Worm (Caenorhabditis elegans): ENCODE data around the gene T20D4.19.

T20D4.19 gene

ce11 chrV:3431535-3431990 lies at the start of gene T20D4.19, which contains the start of gene srj-9:
Gene T20D4.19, minus strand, starts transcription at chrV:3431635.
Gene srj-9, plus strand, starts transcription at chrV:3431940.
- no peak for TF ChIP-seq lsy-2 (tag; optimal IDR thresholded peaks at IDR 0.05)
- TF ChIP-seq ama-1 (optimal IDR thresholded peaks at IDR 0.05), result no peak
- no peak for TF ChIP-seq nhr-10 (tag; optimal IDR thresholded peaks at IDR 0.05)
- TF ChIP-seq ztf-11 (tag; optimal IDR thresholded peaks at IDR 0.05), result no peak
- no peak for TF ChIP-seq crh-2 (tag; optimal IDR thresholded peaks at IDR 0.05)
- no peak for TF ChIP-seq F13H6.1 (tag; optimal IDR thresholded peaks at IDR 0.05)
- TF ChIP-seq gmeb-1 (tag; optimal IDR thresholded peaks at IDR 0.05), result no peak
- TF ChIP-seq zag-1 (tag; optimal IDR thresholded peaks at IDR 0.05), result no peak
- TF ChIP-seq blmp-1 (tag; optimal IDR thresholded peaks at IDR 0.05; ENCODE audit: insufficient read depth), result no peak
- no peak for TF ChIP-seq Y55F3AM.14 (GFP tag; optimal IDR thresholded peaks at IDR 0.05)
- TF ChIP-seq lin-39 (tag; optimal IDR thresholded peaks at IDR 0.05), result no peak

- TF ChIP-seq snpc-4 (tag; optimal IDR thresholded peaks at IDR 0.05) (no peak), mdl-1 (tag; optimal IDR thresholded peaks at IDR 0.05) (no peak)
These were observed 48.9 kb upstream of the T20D4.19 start, which contains the start of gene srbc-30 for ce11 chrV:3480346-3480745. Gene srbc-30, minus strand, starts transcription at chrV:3480446.

DNA sequence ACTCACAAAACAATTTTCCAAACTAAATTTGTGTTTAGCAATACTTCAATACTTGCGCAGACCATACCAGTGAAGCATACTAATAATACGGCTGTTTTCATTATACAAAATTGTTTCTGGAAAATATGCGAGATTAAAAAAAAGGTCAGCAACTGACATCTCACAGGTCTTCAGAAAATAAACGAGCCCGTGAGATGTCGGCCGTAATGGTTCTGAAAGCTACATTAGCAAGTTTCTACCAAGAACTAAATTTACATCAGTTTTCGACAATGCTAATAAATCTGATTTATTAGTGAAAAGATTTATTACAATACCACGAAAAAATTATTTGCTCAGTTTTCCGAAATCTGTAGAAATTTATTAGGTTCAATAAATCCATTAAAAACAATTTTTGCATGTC lies 46.1 kb upstream of the T20D4.19 start, which contains the start of gene srbc-31:
srbc-31 (minus strand) TSS at position 101 of the 400 bp plus-strand sequence.
- no peak for TF ChIP-seq fos-1 (tag; optimal IDR thresholded peaks at IDR 0.05)
- TF ChIP-seq C34F6.9 (tag; optimal IDR thresholded peaks at IDR 0.05), result no peak
- TF ChIP-seq sem-4 (tag; optimal IDR thresholded peaks at IDR 0.05), result no peak
- TF ChIP-seq nhr-12 (tag; optimal IDR thresholded peaks at IDR 0.05), result no peak
- TF ChIP-seq lin-39 (tag; optimal IDR thresholded peaks at IDR 0.05), result no peak
- no peak for TF ChIP-seq ztf-4 (tag; optimal IDR thresholded peaks at IDR 0.05)
- TF ChIP-seq ceh-82 (tag; optimal IDR thresholded peaks at IDR 0.05), result no peak

ce11 chrV:3476228-3476627 lies 44.8 kb upstream of the T20D4.19 start:
- TF ChIP-seq nhr-25 (tag; optimal IDR thresholded peaks at IDR 0.05) (no peak), ZK546.5 (tag; optimal IDR thresholded peaks at IDR 0.05) (no peak), egl-27 (tag; optimal IDR thresholded peaks at IDR 0.05) (no peak), lin-39 (tag; optimal IDR thresholded peaks at IDR 0.05) (no peak), zag-1 (tag; optimal IDR thresholded peaks at IDR 0.05) (no peak)

- TF ChIP-seq nhr-21 (tag; optimal IDR thresholded peaks at IDR 0.05), result no peak
- TF ChIP-seq unc-62 (GFP tag; optimal IDR thresholded peaks at IDR 0.05), result no peak
These were observed 43.6 kb upstream of the T20D4.19 start, which contains the start of gene oac-2 for ce11 chrV:3475021-3475420. Gene oac-2, minus strand, starts transcription at chrV:3475121.

DNA sequence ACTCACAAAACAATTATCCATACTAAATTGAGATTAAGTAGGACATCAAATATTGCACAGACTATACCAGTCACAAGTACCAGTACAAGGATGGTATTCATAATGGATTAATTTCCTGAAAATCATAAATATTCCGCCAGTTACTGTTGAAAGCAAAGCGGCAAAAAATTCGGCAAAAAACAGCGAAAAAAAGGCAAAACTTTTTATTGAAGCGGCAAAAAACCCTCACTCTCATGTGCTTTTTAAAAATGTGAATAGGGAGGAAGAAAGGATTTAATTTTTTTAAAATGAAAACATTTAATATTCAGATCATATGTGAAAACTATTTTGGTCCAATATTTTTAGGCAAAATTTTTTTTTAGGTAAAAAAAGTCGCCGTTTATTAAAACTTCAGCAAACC lies 39.3 kb upstream of the T20D4.19 start, which contains the start of gene srbc-29:
srbc-29 (minus strand) TSS at position 101 of the 400 bp plus-strand sequence.
- no peak for TF ChIP-seq snpc-4 (tag; optimal IDR thresholded peaks at IDR 0.05)
- TF ChIP-seq nhr-10 (tag; optimal IDR thresholded peaks at IDR 0.05), result no peak
- TF ChIP-seq sma-9 (GFP tag; optimal IDR thresholded peaks at IDR 0.05), result no peak
- no peak for TF ChIP-seq sma-9 (tag; optimal IDR thresholded peaks at IDR 0.05)
- TF ChIP-seq egl-27 (tag; optimal IDR thresholded peaks at IDR 0.05), result no peak
- no peak for TF ChIP-seq mbf-1 (tag; optimal IDR thresholded peaks at IDR 0.05)
- TF ChIP-seq lin-39 (tag; optimal IDR thresholded peaks at IDR 0.05), result no peak
- no peak for TF ChIP-seq alr-1 (tag; optimal IDR thresholded peaks at IDR 0.05)
- TF ChIP-seq aly-2 (tag; optimal IDR thresholded peaks at IDR 0.05), result no peak
- no peak for TF ChIP-seq lin-11 (tag; optimal IDR thresholded peaks at IDR 0.05)
- TF ChIP-seq nhr-6 (tag; optimal IDR thresholded peaks at IDR 0.05), result no peak
- no peak for TF ChIP-seq C34F6.9 (tag; optimal IDR thresholded peaks at IDR 0.05)
- no peak for TF ChIP-seq nhr-23 (tag; optimal IDR thresholded peaks at IDR 0.05)
- no peak for TF ChIP-seq unc-39 (tag; optimal IDR thresholded peaks at IDR 0.05)
